Worm (Caenorhabditis elegans) whole organism, L4 larva: ENCODE measurements around the gene Y37B11A.3.

Experiments used
- F44E2.7 ChIP-seq: fragments of 200-800 bp; sonication (Bioruptor generic); IDR thresholded peaks from 2 replicates; pipeline ENCODE4 v2.1.2; 2022; ENCODE audit warnings: missing genetic modification characterization, missing compliant biosample characterization
- R02D3.7 ChIP-seq: fragments of 150-350 bp; sonication (generic microtip); optimal IDR thresholded peaks from 3 replicates; lab custom pipeline; 2014; ENCODE audit warnings: missing biosample characterization, missing genetic modification characterization
- T20F7.1 ChIP-seq: fragments of 200-800 bp; sonication (Bioruptor generic); optimal IDR thresholded peaks from 2 replicates; lab custom pipeline; 2018; ENCODE audit warnings: mild to moderate bottlenecking, missing genetic modification characterization, missing compliant biosample characterization
- Y105C5A.15 ChIP-seq: fragments of 200-800 bp; sonication (Bioruptor generic); IDR thresholded peaks from 2 replicates; pipeline ENCODE4 v1.3.6; 2022; ENCODE audit warnings: missing genetic modification characterization, missing compliant biosample characterization
- Y5F2A.4 ChIP-seq: fragments of 200-800 bp; sonication (Bioruptor generic); optimal IDR thresholded peaks from 2 replicates; lab custom pipeline; 2018; ENCODE audit warnings: mild to moderate bottlenecking, missing genetic modification characterization, missing compliant biosample characterization
- aha-1 ChIP-seq: fragments of 150-350 bp; peaks from one replicate; lab custom pipeline; 2014; ENCODE audit warnings: missing biosample characterization, missing genetic modification characterization
- aly-2 ChIP-seq: sonication (generic microtip); optimal IDR thresholded peaks from 2 replicates; lab custom pipeline; 2018; ENCODE audit warnings: missing biosample characterization, missing genetic modification characterization
- ceh-20 ChIP-seq: fragments of 200-800 bp; sonication (Bioruptor generic); IDR thresholded peaks from 2 replicates; pipeline ENCODE4 v1.3.6; 2022; ENCODE audit warnings: missing genetic modification reagents, missing genetic modification characterization, missing compliant biosample characterization
- ceh-28 ChIP-seq: fragments of 150-350 bp; optimal IDR thresholded peaks from 2 replicates; lab custom pipeline; 2014; ENCODE audit warnings: missing biosample characterization, missing genetic modification reagents, missing genetic modification characterization
- ceh-44 ChIP-seq: fragments of 200-800 bp; sonication (Bioruptor generic); IDR thresholded peaks from 2 replicates; pipeline ENCODE4 v1.3.6; 2022; ENCODE audit warnings: missing genetic modification reagents, missing genetic modification characterization, missing compliant biosample characterization
- ceh-62 ChIP-seq: sonication (generic microtip); optimal IDR thresholded peaks from 2 replicates; lab custom pipeline; 2017; ENCODE audit warnings: missing biosample characterization, missing genetic modification characterization
- ceh-82 ChIP-seq: sonication (generic microtip); optimal IDR thresholded peaks from 2 replicates; lab custom pipeline; 2017; ENCODE audit warnings: missing biosample characterization, missing genetic modification characterization
- ctbp-1 ChIP-seq: fragments of 200-800 bp; sonication (Bioruptor generic); IDR thresholded peaks from 2 replicates; pipeline ENCODE4 v1.3.6; 2022; ENCODE audit warnings: missing genetic modification reagents, missing genetic modification characterization, missing compliant biosample characterization
- daf-12 ChIP-seq: fragments of 150-350 bp; optimal IDR thresholded peaks from 2 replicates; lab custom pipeline; 2014; ENCODE audit warnings: missing biosample characterization, missing genetic modification reagents, missing genetic modification characterization
- daf-16 ChIP-seq, 3 experiments: sonication (generic microtip); optimal IDR thresholded peaks; 2 replicates each; lab custom pipeline; 2016 to 2017; ENCODE audit warnings: missing genetic modification characterization in 3 of 3, missing genetic modification reagents in 3 of 3, mild to moderate bottlenecking in 2 of 3, missing compliant biosample characterization in 2 of 3, missing biosample characterization in 1 of 3, moderate library complexity in 1 of 3
- dmd-6 ChIP-seq: fragments of 200-800 bp; sonication (Bioruptor generic); IDR thresholded peaks from 2 replicates; pipeline ENCODE4 v1.3.6; 2022; ENCODE audit warnings: missing genetic modification reagents, missing genetic modification characterization, missing compliant biosample characterization
- dpl-1 ChIP-seq: fragments of 150-350 bp; optimal IDR thresholded peaks from 2 replicates; lab custom pipeline; 2014; ENCODE audit warnings: missing biosample characterization, missing genetic modification reagents, missing genetic modification characterization
- duxl-1 ChIP-seq: sonication (generic microtip); optimal IDR thresholded peaks from 2 replicates; lab custom pipeline; 2016; ENCODE audit warnings: mild to moderate bottlenecking, missing genetic modification characterization, moderate library complexity, missing compliant biosample characterization; ENCODE audit not compliant: poor library complexity
- dve-1 ChIP-seq: sonication (generic microtip); optimal IDR thresholded peaks from 2 replicates; lab custom pipeline; 2017; ENCODE audit warnings: antibody characterized with exemption, mild to moderate bottlenecking, missing genetic modification characterization, missing compliant biosample characterization; ENCODE audit not compliant: insufficient read depth
- egl-27 ChIP-seq: sonication (generic microtip); optimal IDR thresholded peaks from 3 replicates; lab custom pipeline; 2017; ENCODE audit warnings: missing biosample characterization, missing genetic modification reagents, missing genetic modification characterization
- fkh-10 ChIP-seq: fragments of 150-350 bp; optimal IDR thresholded peaks from 2 replicates; lab custom pipeline; 2014; ENCODE audit warnings: missing biosample characterization, missing genetic modification reagents, missing genetic modification characterization
- gei-8 ChIP-seq: fragments of 200-800 bp; sonication (Bioruptor generic); optimal IDR thresholded peaks from 2 replicates; lab custom pipeline; 2018; ENCODE audit warnings: mild to moderate bottlenecking, missing genetic modification characterization, missing compliant biosample characterization
- hlh-11 ChIP-seq: fragments of 200-800 bp; sonication (Bioruptor generic); optimal IDR thresholded peaks from 2 replicates; lab custom pipeline; 2018; ENCODE audit warnings: mild to moderate bottlenecking, missing genetic modification characterization, missing compliant biosample characterization
- hlh-30 ChIP-seq: sonication (generic microtip); optimal IDR thresholded peaks from 2 replicates; lab custom pipeline; 2017; ENCODE audit warnings: antibody characterized with exemption, mild to moderate bottlenecking, missing genetic modification characterization, missing compliant biosample characterization; ENCODE audit not compliant: insufficient read depth
- jun-1 ChIP-seq: fragments of 150-350 bp; optimal IDR thresholded peaks from 2 replicates; lab custom pipeline; 2014; ENCODE audit warnings: missing biosample characterization, missing genetic modification reagents, missing genetic modification characterization
- lir-3 ChIP-seq: sonication (generic microtip); optimal IDR thresholded peaks from 2 replicates; lab custom pipeline; 2016; ENCODE audit warnings: mild to moderate bottlenecking, missing genetic modification characterization, missing compliant biosample characterization
- lsy-2 ChIP-seq, 2 experiments: fragments of 150-350 bp in 1 of 2; sonication (generic microtip) in 1 of 2; optimal IDR thresholded peaks; 2 replicates each; lab custom pipeline; 2014 to 2017; ENCODE audit warnings: missing biosample characterization in 2 of 2, missing genetic modification characterization in 2 of 2
- mep-1 ChIP-seq: fragments of 150-350 bp; sonication (generic microtip); optimal IDR thresholded peaks from 3 replicates; lab custom pipeline; 2014; ENCODE audit warnings: missing biosample characterization, missing genetic modification characterization
- mes-2 ChIP-seq: sonication (generic microtip); optimal IDR thresholded peaks from 2 replicates; lab custom pipeline; 2016; ENCODE audit warnings: missing genotype, mild to moderate bottlenecking, missing genetic modification characterization, missing compliant biosample characterization; ENCODE audit not compliant: poor library complexity, severe bottlenecking
- mxl-3 ChIP-seq: fragments of 200-800 bp; sonication (Bioruptor generic); optimal IDR thresholded peaks from 2 replicates; lab custom pipeline; 2018; ENCODE audit warnings: mild to moderate bottlenecking, missing genetic modification characterization, missing compliant biosample characterization
- nhr-102 ChIP-seq: sonication (generic microtip); optimal IDR thresholded peaks from 2 replicates; lab custom pipeline; 2016; ENCODE audit warnings: mild to moderate bottlenecking, missing genetic modification characterization, moderate library complexity, missing compliant biosample characterization
- nhr-111 ChIP-seq: fragments of 200-800 bp; sonication (Bioruptor generic); optimal IDR thresholded peaks from 2 replicates; lab custom pipeline; 2018; ENCODE audit warnings: mild to moderate bottlenecking, missing genetic modification characterization, missing compliant biosample characterization
- nhr-28 ChIP-seq: fragments of 150-350 bp; optimal IDR thresholded peaks from 2 replicates; lab custom pipeline; 2014; ENCODE audit warnings: missing biosample characterization, missing genetic modification characterization
- nhr-42 ChIP-seq: fragments of 200-800 bp; sonication (Bioruptor generic); IDR thresholded peaks from 2 replicates; pipeline ENCODE4 v1.3.6; 2022; ENCODE audit warnings: missing genetic modification characterization, missing compliant biosample characterization
- nhr-48 ChIP-seq: sonication (generic microtip); optimal IDR thresholded peaks from 2 replicates; lab custom pipeline; 2016; ENCODE audit warnings: mild to moderate bottlenecking, missing genetic modification characterization, missing compliant biosample characterization
- php-3 ChIP-seq: fragments of 200-800 bp; sonication (Bioruptor generic); IDR thresholded peaks from 2 replicates; pipeline ENCODE4 v1.3.6; 2022; ENCODE audit warnings: missing genetic modification reagents, missing genetic modification characterization, missing compliant biosample characterization
- sdz-12 ChIP-seq: fragments of 200-800 bp; sonication (Bioruptor generic); optimal IDR thresholded peaks from 2 replicates; lab custom pipeline; 2018; ENCODE audit warnings: mild to moderate bottlenecking, missing genetic modification characterization, missing compliant biosample characterization
- snpc-1.2 ChIP-seq: fragments of 200-800 bp; sonication (Bioruptor generic); IDR thresholded peaks from 2 replicates; pipeline ENCODE4 v1.3.6; 2022; ENCODE audit warnings: missing genetic modification reagents, missing genetic modification characterization, missing compliant biosample characterization
- tag-97 ChIP-seq: fragments of 200-800 bp; sonication (Bioruptor generic); IDR thresholded peaks from 2 replicates; pipeline ENCODE4 v1.3.6; 2022; ENCODE audit warnings: missing genetic modification characterization, missing compliant biosample characterization
- tra-1 ChIP-seq: fragments of 200-800 bp; sonication (Bioruptor generic); IDR thresholded peaks from 2 replicates; pipeline ENCODE4 v1.3.6; 2022; ENCODE audit warnings: missing genetic modification reagents, missing genetic modification characterization, missing compliant biosample characterization
- unc-130 ChIP-seq: sonication (generic microtip); optimal IDR thresholded peaks from 2 replicates; lab custom pipeline; 2016; ENCODE audit warnings: missing genetic modification reagents, missing genetic modification characterization, missing compliant biosample characterization
- unc-62 ChIP-seq, 3 experiments: fragments of 150-350 bp in 1 of 3; sonication (generic microtip); optimal IDR thresholded peaks in 2 of 3; peaks in 1 of 3; 1 replicate in 1 of 3; 2 replicates in 2 of 3; lab custom pipeline; 2014 to 2017; ENCODE audit warnings: missing biosample characterization in 3 of 3, missing genetic modification characterization in 3 of 3, missing genetic modification reagents in 3 of 3, missing genotype in 1 of 3
- zip-11 ChIP-seq: fragments of 200-800 bp; sonication (Bioruptor generic); IDR thresholded peaks from 2 replicates; pipeline ENCODE4 v1.3.6; 2022; ENCODE audit warnings: missing genetic modification characterization, missing compliant biosample characterization
- ztf-11 ChIP-seq: fragments of 150-350 bp; optimal IDR thresholded peaks from 2 replicates; lab custom pipeline; 2014; ENCODE audit warnings: missing biosample characterization, missing genetic modification characterization
- ztf-7 ChIP-seq: fragments of 150-350 bp; optimal IDR thresholded peaks from 2 replicates; lab custom pipeline; 2014; ENCODE audit warnings: missing biosample characterization, missing genetic modification characterization

The Y37B11A.3 gene

ce11 chrIII:5814098-5814497 is 29.0 kb upstream of the Y37B11A.3 start (continued):
- TF ChIP-seq Y5F2A.4 (GFP tag; lab: Kevin White, UChicago) (no peak), mes-2 (tag; lab: Kevin White, UChicago) (no peak), ztf-7 (tag; lab: Kevin White, UChicago) (no peak), daf-12 (tag; lab: Kevin White, UChicago) (no peak), gei-8 (GFP tag; lab: Kevin White, UChicago) (no peak), snpc-1.2 (GFP tag; lab: Robert Waterston, UW) (no peak), lsy-2 (tag; optimal IDR thresholded peaks at IDR 0.05; lab: Kevin White, UChicago) (no peak), nhr-111 (GFP tag; lab: Kevin White, UChicago) (no peak), ceh-82 (tag; lab: Kevin White, UChicago) (no peak), mxl-3 (GFP tag; lab: Kevin White, UChicago) (no peak), lir-3 (no peak), R02D3.7 (tag; lab: Kevin White, UChicago) (no peak), php-3 (GFP tag; lab: Robert Waterston, UW) (peak; percentile 26; the same call in 1 of the 2 replicates), duxl-1 (tag; lab: Kevin White, UChicago) (no peak), fkh-10 (GFP tag; lab: Kevin White, UChicago) (no peak), ceh-62 (no peak), ztf-11 (tag; lab: Kevin White, UChicago) (no peak), tag-97 (no peak), ceh-28 (no peak), mep-1 (tag; lab: Kevin White, UChicago) (no peak), Y105C5A.15 (GFP tag; lab: Robert Waterston, UW) (no peak), egl-27 (tag; lab: Kevin White, UChicago) (no peak), dpl-1 (GFP tag; lab: Kevin White, UChicago) (no peak), daf-16 (GFP tag; optimal IDR thresholded peaks at IDR 0.05; lab: Kevin White, UChicago) (no peak), daf-16 (tag; optimal IDR thresholded peaks at IDR 0.05; lab: Kevin White, UChicago) (peak; percentile 22), dmd-6 (GFP tag; lab: Robert Waterston, UW) (peak; percentile 62), hlh-30 (tag; lab: Kevin White, UChicago) (no peak), nhr-28 (tag; lab: Kevin White, UChicago) (peak; percentile 47), F44E2.7 (GFP tag; lab: Robert Waterston, UW) (no peak), nhr-48 (tag; lab: Kevin White, UChicago) (no peak), aha-1 (tag; lab: Kevin White, UChicago) (no peak), T20F7.1 (GFP tag; lab: Kevin White, UChicago) (no peak), zip-11 (no peak), unc-130 (GFP tag; lab: Kevin White, UChicago) (no peak), nhr-42 (GFP tag; lab: Robert Waterston, UW) (no peak), nhr-102 (tag; lab: Kevin White, UChicago) (no peak), dve-1 (tag; lab: Kevin White, UChicago) (peak; percentile 40), aly-2 (tag; lab: Kevin White, UChicago) (no peak)
- TF ChIP-seq, all 104 proteins: peak for 8

ce11 chrIII:5813501-5813900 is 28.4 kb upstream of the Y37B11A.3 start:
- TF ChIP-seq unc-62 (GFP tag; optimal IDR thresholded peaks at IDR 0.05 in 1 of 2; lab: Kevin White, UChicago), result peak in 1 of 2 experiments; percentile 22
- no peak for TF ChIP-seq unc-62 (tag; optimal IDR thresholded peaks at IDR 0.05; lab: Kevin White, UChicago)
- TF ChIP-seq php-3 (GFP tag; lab: Robert Waterston, UW), result peak; percentile 99
- TF ChIP-seq dve-1 (tag; lab: Kevin White, UChicago), result peak; percentile 49
- TF ChIP-seq ceh-20 (GFP tag; lab: Robert Waterston, UW), result peak; percentile 95
- TF ChIP-seq hlh-30 (tag; lab: Kevin White, UChicago), result peak; percentile 9
- TF ChIP-seq sdz-12, result no peak
- TF ChIP-seq dmd-6 (GFP tag; lab: Robert Waterston, UW), result peak; percentile 92
- TF ChIP-seq ctbp-1, result no peak
- TF ChIP-seq hlh-11 (tag; lab: Kevin White, UChicago), result peak; percentile 61
- no peak for TF ChIP-seq jun-1
- TF ChIP-seq daf-16 (GFP tag; optimal IDR thresholded peaks at IDR 0.05; lab: Kevin White, UChicago), result no peak
- TF ChIP-seq daf-16 (tag; optimal IDR thresholded peaks at IDR 0.05; lab: Kevin White, UChicago), result peak; percentile 28
- peak; percentile 32 for TF ChIP-seq nhr-28 (tag; lab: Kevin White, UChicago)
- peak; percentile 96 for TF ChIP-seq tra-1 (GFP tag; lab: Robert Waterston, UW)
- no peak for TF ChIP-seq ceh-44
